Fruit fly (Drosophila melanogaster) Kc167 (cell line): ENCODE measurements around the gene Polr3F.

Source experiments
- Myc ChIP-seq: fragments of >200 bp; optimal IDR thresholded peaks from 2 replicates; lab custom pipeline; 2017; ENCODE audit warnings: missing external identifiers
- Sin3A ChIP-seq: fragments of >200 bp; optimal IDR thresholded peaks from 2 replicates; lab custom pipeline; 2018; ENCODE audit warnings: missing external identifiers
- h ChIP-seq: fragments of >200 bp; optimal IDR thresholded peaks from 3 replicates; lab custom pipeline; 2018; ENCODE audit warnings: missing external identifiers
- insv ChIP-seq: fragments of >200 bp; optimal IDR thresholded peaks from 3 replicates; lab custom pipeline; 2018; ENCODE audit warnings: missing external identifiers
- psq ChIP-seq: fragments of >200 bp; optimal IDR thresholded peaks from 2 replicates; lab custom pipeline; 2017; ENCODE audit warnings: missing external identifiers

DNA sequence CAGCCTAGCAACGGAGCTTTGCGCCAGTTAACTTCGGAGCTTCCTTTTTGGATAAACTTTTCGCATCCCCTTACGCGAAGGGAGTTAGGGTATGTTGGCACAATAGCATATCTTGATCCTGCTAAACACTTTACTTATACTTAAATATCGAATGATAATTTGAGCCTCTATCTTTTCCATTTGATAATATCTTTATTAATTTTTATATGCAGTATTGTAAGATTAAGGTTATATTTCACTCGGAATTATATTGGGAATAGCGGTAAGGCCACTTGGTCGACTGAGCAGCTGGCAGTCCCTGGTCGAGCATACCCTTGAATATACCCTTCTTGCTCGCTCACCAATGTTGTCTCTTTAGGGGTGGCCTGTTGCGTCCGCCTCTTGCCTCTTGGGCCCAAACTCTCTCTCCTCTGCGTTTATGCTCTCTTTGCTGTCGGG is 1.6 kb upstream of the Polr3F start:
- TF ChIP-seq insv (lab: Kevin White, UChicago): no peak
- TF ChIP-seq psq (lab: Kevin White, UChicago): no peak
- no peak for TF ChIP-seq Myc (lab: Kevin White, UChicago)
- no peak for TF ChIP-seq h (lab: Kevin White, UChicago)
- no peak for TF ChIP-seq Sin3A (lab: Kevin White, UChicago)
